Worm (Caenorhabditis elegans): ENCODE measurements around the gene acs-6.

The acs-6 gene

ce11 chrII:7104794-7105613 lies 43.2 kb downstream of the acs-6 start, which contains the start of the genes farl-11 and rpl-33 (continued):
- TF ChIP-seq attf-6 (GFP tag; IDR thresholded peaks at IDR 0.05) (no peak), bed-1 (GFP tag; IDR thresholded peaks at IDR 0.05) (no peak), nhr-27 (tag; optimal IDR thresholded peaks at IDR 0.05) (no peak), zfh-2 (GFP tag; conservative IDR thresholded peaks at IDR 0.05) (no peak), ztf-18 (tag; optimal IDR thresholded peaks at IDR 0.05) (peak; percentile 43), ceh-58 (GFP tag; IDR thresholded peaks at IDR 0.05) (no peak), ceh-40 (GFP tag; IDR thresholded peaks at IDR 0.05) (no peak), F37B4.10 (GFP tag; IDR thresholded peaks at IDR 0.05) (no peak), nhr-120 (GFP tag; IDR thresholded peaks at IDR 0.05) (no peak), Y79H2A.3 (GFP tag; conservative IDR thresholded peaks at IDR 0.05) (no peak), Y53G8AR.9 (GFP tag; conservative IDR thresholded peaks at IDR 0.05) (no peak), hlh-12 (tag; optimal IDR thresholded peaks at IDR 0.05) (no peak), F10E7.11 (tag; optimal IDR thresholded peaks at IDR 0.05) (no peak), ztf-28 (GFP tag; IDR thresholded peaks at IDR 0.05) (no peak), D2030.7 (GFP tag; IDR thresholded peaks at IDR 0.05) (no peak), ztf-26 (tag; optimal IDR thresholded peaks at IDR 0.05) (no peak), lag-1 (GFP tag; IDR thresholded peaks at IDR 0.05) (no peak), ceh-27 (GFP tag; optimal IDR thresholded peaks at IDR 0.05) (peak; percentile 25), F39B2.1 (GFP tag; IDR thresholded peaks at IDR 0.05) (no peak), die-1 (tag; optimal IDR thresholded peaks at IDR 0.05) (no peak), nhr-90 (tag; optimal IDR thresholded peaks at IDR 0.05) (no peak), rpc-1 (optimal IDR thresholded peaks at IDR 0.05) (no peak), rpc-1 (tag; optimal IDR thresholded peaks at IDR 0.05) (no peak), F33H1.4 (GFP tag; IDR thresholded peaks at IDR 0.05) (peak; percentile 57), snpc-1.3 (tag; optimal IDR thresholded peaks at IDR 0.05; ENCODE audit: insufficient read depth) (peak; percentile 59), madf-8 (GFP tag; conservative IDR thresholded peaks at IDR 0.05) (no peak), somi-1 (GFP tag; optimal IDR thresholded peaks at IDR 0.05) (no peak), cebp-1 (GFP tag; IDR thresholded peaks at IDR 0.05) (no peak), cebp-1 (tag; optimal IDR thresholded peaks at IDR 0.05) (peak; percentile 43), gei-17 (GFP tag; optimal IDR thresholded peaks at IDR 0.05) (no peak), let-607 (tag; optimal IDR thresholded peaks at IDR 0.05) (no peak), unc-130 (GFP tag; optimal IDR thresholded peaks at IDR 0.05) (no peak), hsf-1 (GFP tag; IDR thresholded peaks at IDR 0.05) (no peak), nfyb-1 (GFP tag; IDR thresholded peaks at IDR 0.05) (no peak), tbp1 (GFP tag; optimal IDR thresholded peaks at IDR 0.05) (peak; percentile 29), lin-26 (GFP tag; IDR thresholded peaks at IDR 0.05) (no peak), tbx-9 (tag; optimal IDR thresholded peaks at IDR 0.05; ENCODE audit: borderline replicate concordance) (no peak), lir-1 (GFP tag; conservative IDR thresholded peaks at IDR 0.05) (no peak), attf-5 (GFP tag; optimal IDR thresholded peaks at IDR 0.05) (peak; percentile 72), ets-4 (GFP tag; optimal IDR thresholded peaks at IDR 0.05) (no peak), akir-1 (GFP tag; optimal IDR thresholded peaks at IDR 0.05) (no peak), Y53F4B.3 (GFP tag; IDR thresholded peaks at IDR 0.05) (no peak), repo-1 (tag; optimal IDR thresholded peaks at IDR 0.05) (no peak), nfya-1 (tag; optimal IDR thresholded peaks at IDR 0.05; ENCODE audit: borderline replicate concordance, insufficient read depth) (no peak), sea-2 (GFP tag; IDR thresholded peaks at IDR 0.05) (no peak), ama-1 (optimal IDR thresholded peaks at IDR 0.05) (no peak), ama-1 (GFP tag; optimal IDR thresholded peaks at IDR 0.05) (no peak), sptf-2 (GFP tag; optimal IDR thresholded peaks at IDR 0.05) (no peak), hmg-20 (GFP tag; IDR thresholded peaks at IDR 0.05) (no peak)
